Fruit fly (Drosophila melanogaster) S2 (cell line): ENCODE measurements around the gene CG42818.

Experiments used
- CG8478 ChIP-seq: fragments of >200 bp; optimal IDR thresholded peaks from 2 replicates; lab custom pipeline; 2018
- CTCF ChIP-seq, 2 experiments: fragments of >200 bp; optimal IDR thresholded peaks; 2 replicates each; lab custom pipeline; 2018

CG42818 gene

DNA sequence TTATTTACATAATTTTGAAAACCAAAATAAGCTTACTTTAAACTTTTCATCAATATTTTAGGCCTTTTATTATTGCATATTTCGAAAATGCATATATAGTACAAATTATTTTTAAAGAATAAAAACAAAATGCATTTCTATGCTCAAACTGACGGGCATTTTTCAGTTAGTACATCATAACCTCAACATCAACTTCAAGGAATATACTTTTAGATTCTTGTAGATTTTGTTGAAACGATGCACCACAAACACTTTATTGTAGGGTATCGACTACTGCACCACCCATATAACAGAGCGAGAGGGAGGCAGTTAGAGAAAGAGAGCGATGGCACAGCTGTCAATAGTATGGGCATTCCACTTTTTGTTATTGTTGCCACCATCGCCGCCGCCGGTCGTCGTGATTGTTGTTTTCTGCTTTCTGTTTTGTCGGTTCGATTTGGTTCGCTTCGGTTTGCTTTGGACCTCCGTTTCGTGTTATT lies 38.1 kb downstream of the CG42818 start:
- no peak for TF ChIP-seq CG8478
- no peak for TF ChIP-seq CTCF (optimal IDR thresholded peaks at IDR 0.05; lab: Kevin White, UChicago)

DNA sequence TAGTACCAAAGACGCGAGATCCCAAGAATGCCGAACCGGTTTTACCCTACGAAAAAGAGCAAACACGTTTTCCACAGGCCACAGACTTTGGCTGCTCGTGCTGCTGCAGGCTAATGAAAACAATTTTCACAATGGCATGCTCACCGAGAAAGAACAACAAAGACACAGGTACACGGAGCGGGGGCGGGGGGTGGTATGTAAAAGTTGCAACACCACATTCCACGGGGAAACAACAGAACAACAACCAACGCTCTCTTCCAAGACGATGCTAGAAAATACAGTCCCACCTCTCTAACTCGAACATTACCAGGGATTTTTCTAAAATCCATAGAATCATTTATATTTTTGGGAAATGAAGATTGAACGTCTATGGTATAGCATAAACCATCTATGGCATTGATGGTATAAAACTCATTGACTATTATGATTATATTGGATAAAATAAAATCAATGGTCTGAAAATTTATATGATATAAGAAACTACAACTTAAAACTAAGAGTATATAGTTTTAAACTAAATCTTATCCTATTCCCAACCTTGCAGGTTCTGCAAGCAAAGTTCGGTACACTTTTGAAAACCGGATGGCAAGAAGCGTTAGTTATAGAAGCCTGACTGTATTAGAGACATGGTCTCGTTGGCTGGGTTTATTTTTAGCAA lies 39.8 kb downstream of the CG42818 start:
- TF ChIP-seq CG8478 (no peak), CTCF (optimal IDR thresholded peaks at IDR 0.05; lab: Kevin White, UChicago) (no peak)

DNA sequence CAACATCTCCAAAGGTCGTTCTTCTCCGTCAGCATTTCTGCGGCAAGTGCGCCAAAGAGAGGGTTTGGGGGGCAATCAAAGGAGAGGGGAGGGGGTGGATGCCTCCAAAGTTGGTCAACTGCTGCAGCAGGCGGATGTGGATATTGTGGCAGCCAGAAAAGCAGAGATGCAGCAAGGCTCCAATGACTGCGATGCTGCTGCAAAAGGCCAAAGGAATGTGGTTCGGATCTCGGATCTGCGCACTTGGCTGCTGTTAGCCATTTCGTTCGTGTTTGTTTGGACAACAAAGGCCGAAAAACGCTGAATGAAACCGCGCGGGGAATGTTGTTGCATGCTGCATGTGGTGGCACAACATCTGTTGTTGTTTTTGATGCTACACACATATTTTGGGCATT lies 40.3 kb downstream of the CG42818 start:
- no peak for TF ChIP-seq CG8478

DNA sequence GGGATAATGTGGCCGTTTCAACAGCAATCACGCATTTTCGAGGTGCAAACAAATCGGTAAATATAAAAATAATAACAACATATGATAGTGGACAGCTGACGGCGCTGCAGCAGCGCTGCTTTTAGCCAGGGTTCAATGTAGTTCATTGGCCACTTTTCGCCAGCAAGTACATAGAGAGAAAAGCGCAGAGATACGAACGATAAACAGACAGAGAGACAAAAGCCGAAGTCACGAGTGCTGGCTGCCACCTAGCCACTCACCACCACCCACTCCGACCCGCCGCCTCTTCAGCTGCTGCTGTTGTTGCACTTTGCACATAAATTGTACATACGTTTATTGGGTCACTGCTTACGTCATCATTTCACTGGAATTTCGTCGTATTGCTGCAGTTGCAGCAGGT lies 41.1 kb downstream of the CG42818 start:
- TF ChIP-seq CTCF (optimal IDR thresholded peaks at IDR 0.05; lab: Kevin White, UChicago), result no peak
- TF ChIP-seq CG8478, result no peak

DNA sequence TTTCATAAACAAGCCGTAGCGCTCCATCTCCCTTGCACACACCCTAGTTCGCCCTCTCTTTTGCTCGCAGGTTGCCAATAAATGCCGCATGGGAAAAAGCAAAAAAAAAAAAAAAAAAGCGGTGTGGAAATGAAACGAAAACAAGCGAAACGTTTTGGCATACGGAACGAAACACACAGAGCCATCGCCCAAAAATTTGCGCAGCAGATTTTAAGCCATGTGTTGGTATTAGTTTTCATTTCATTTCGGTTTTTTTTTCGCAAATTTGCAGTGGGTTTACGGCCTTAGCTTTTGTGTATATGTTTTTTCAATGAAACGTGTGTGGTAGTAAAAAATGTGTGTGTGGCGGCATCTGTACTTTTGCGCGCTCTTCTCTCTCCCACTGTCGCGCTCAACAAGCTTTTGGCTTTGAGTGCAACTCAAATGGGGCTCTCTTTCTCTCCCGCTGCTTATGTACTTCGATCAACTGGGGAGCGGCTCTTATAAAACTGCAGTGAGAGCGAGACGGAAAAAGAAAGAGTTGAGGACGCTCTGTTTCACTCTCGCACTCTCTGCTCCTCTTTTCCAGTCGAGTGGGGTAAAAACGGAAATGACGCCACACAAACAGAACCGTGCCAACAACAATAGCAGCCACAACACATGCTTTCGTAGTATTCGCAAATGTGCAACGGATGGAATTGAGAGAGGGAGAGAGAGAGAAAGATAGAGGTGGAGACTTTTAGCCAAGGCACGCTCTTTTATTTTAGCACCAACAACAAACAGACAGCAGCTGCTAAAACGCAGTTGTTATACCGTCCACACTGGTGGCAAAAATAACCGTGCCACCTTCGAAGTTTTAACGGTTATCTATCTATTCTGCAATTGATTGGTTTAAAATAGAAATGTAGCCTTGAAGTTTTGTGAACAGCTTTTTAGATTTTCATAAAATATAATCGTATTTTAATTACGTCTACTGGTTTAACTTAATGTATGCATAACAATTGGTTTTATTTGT lies 42.9 kb downstream of the CG42818 start:
- TF ChIP-seq CG8478 (no peak), CTCF (optimal IDR thresholded peaks at IDR 0.05; lab: Kevin White, UChicago) (peak in 1 of 2 experiments; percentile 6)

DNA sequence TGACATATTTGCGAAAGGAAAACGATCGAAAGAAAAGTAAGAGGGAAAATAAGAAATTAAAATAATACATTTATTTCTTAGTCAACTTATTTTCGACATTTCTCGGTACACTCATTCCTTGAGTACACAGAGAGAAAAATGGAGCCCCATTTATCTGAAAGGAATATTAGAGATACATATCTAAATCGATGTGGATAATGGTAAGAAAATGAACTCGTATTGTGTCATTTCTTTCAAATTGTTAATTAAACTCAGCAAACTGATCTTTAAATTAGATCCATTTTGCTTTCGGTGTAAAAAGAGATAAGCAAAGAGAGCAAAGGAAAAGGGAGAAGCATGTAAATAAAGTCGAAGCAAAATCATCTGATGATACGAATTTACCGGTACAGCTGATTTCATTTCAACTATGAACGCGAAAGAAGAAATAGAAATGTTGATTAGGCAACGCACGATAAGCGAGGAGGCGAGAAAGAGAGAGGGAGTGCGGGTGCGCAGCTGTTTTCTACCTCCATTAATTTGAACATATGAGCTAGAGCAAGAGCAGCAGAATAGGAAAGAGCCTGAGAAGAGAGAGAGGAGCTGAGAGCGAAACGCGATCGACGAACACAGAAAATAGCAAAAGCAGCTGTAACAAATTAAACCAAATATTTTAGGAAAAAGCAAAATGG lies 44.1 kb downstream of the CG42818 start:
- TF ChIP-seq CG8478, result no peak
- TF ChIP-seq CTCF (optimal IDR thresholded peaks at IDR 0.05; lab: Kevin White, UChicago), result no peak

DNA sequence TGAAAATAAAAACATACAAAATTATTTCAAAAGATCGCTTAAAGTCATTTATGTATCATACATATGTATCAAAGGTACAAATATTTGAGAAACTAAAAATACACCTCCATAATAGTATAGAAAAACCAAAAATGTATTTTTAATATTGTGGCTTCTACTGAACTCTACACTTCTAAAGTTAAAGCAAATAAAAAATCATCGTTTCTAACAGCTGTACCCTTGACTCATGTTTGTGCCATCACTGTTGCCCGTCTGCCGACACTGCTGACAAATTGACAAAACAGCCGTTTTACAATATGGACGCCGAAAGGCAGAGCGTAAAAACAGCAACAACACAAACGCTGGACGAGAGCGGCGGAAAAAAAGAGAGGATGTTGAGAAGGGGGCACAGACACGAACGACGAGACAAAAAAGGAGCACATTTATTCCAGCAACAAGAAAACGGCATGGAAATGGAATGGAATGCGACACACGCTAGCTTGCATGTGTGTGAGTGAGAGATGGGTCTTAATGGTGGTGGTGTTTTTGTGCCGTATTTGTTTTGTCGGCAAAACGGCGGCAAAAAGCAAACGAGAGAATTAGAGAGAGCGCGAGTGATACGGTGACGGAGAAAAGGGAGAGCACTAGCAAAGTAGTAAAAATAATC lies 44.7 kb downstream of the CG42818 start:
- no peak for TF ChIP-seq CG8478
- peak in 1 of 2 experiments; percentile 3 for TF ChIP-seq CTCF (optimal IDR thresholded peaks at IDR 0.05; lab: Kevin White, UChicago)

DNA sequence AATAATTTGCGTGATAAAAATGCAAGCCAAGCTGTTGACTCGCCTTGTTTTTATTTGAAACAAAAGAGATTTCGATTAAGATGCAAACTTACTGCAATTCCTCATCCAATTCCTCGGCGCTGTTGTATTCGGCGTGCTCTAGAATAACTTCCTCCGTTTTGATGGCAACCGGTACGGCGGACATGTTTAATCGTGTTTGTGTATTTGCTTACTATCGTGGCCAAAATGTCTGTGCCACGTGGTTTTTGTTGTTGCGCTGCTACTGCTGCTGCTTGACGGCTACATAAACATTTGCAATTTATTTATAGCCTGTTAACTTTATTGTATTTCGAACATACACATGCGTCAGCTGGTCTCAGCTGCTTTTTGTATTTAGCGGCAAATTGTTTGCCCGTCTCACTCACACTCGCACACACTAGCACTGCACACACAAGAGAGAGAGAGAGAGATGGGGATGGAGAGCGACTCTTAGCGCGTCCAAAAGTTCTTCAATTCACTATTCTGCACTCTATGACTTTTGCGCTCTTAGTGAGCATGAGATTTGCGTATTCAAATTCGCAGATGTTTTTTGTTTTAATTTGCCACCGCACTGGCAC lies 45.4 kb downstream of the CG42818 start:
- TF ChIP-seq CTCF (optimal IDR thresholded peaks at IDR 0.05; lab: Kevin White, UChicago) (no peak), CG8478 (no peak)

DNA sequence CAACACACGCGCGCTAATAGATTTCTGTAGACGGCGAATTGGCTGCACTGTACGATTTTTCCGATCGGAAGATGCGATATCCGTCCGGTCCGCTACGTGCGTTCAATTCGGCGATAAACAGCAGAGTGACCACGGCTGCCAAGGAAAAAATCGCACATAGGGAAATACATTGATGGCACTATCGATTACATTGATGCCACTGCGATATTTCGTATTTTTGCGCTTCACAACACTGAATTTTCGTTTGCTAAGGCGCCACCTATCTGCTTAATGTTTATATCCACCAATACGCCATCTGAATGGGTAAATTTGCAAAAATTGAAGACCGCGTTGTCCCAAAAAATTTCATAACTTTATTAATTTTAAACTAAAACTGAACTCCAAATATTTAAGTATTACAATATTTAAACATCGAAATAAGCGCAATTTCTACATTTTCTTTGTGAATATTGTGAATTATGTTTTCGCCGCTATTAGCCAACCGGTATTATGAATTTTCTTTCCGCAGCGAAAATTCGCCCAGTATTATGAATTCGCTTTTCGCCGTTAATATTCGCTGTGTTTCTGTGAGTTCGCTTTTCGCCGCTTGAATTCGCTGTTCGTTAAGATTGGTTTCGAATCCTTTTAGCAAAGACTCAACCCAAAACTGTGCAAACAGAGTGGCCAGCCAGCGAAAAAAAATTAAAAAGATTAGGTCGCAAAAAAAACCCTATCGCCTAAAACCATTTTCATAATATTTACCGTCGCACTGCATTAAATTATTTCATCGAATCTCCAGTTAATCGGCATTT lies 46.1 kb downstream of the CG42818 start, which contains the start of the genes crp and pkaap:
Gene crp, minus strand, starts transcription at position 129 of the 791 bp plus-strand sequence.
Gene pkaap, plus strand, starts transcription at position 689 of the 791 bp plus-strand sequence.
- TF ChIP-seq CG8478 (no peak), CTCF (optimal IDR thresholded peaks at IDR 0.05; lab: Kevin White, UChicago) (peak; percentile 98)

DNA sequence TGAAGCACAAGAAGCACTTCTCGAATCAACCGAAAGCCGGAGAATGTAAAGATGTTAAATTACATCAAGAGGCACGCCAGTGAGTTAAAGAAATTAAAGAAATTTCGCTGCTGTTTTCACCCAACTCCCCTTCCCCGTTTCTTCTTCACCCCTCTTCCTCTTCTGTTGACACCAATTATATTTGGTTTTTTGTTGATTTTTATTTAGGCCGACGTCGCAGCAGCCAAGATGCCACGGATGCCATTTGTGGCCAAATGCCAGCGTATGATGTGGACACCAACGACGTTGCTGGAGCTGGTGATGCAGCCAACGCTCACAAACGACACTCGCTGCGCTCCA lies 46.6 kb downstream of the CG42818 start:
- no peak for TF ChIP-seq CTCF (optimal IDR thresholded peaks at IDR 0.05; lab: Kevin White, UChicago)
- no peak for TF ChIP-seq CG8478

DNA sequence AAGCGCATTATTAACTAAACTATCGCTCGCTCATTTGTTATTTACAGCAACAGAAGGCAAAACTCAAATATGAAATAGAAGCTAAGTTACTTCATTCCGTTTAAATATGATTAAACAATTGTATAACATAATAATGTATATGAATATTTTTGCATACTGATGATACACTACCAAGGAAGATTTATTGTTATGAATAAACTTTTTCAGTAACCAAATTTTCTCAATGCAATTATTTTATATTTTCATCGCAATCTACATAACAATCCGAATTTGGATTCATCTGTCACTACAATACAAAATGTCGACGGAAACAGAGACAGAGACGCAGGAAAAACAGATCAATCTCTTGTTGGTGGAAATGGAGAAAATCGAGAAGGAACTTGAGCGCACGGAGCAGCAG lies 49.2 kb downstream of the CG42818 start, which contains the start of gene CG17329:
Gene CG17329, plus strand, starts transcription at position 301 of the 400 bp plus-strand sequence.
- no peak for TF ChIP-seq CG8478
- TF ChIP-seq CTCF (optimal IDR thresholded peaks at IDR 0.05; lab: Kevin White, UChicago), result no peak

DNA sequence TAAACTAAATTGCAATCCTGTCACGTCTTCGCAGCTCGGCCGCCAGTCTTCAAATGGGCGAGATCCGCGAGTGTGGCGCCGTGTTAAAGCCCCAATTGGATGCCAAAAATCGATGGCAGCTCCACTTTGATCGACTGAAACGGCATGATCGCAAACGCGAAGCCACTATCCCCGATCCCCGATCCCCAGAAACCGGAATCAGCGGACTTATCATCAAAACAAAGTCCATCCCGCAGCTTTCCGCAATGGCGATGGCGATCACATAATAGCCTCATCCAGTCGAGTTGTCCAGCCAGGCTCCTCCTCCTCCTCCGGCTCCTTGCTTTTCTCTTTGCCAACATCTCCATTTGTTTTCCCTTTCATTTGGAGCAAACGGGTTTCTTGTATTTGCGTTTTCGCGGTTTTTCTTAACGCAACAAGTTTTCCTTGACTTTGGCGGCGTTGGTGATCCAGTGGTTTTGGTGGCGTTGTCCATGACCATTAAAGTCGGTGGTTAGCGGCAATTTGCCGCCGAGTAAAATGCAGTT lies 51.3 kb downstream of the CG42818 start, which contains the start of gene CG13258:
Gene CG13258, minus strand, starts transcription at position 51 of the 527 bp plus-strand sequence.
- TF ChIP-seq CTCF (optimal IDR thresholded peaks at IDR 0.05; lab: Kevin White, UChicago), result no peak
- TF ChIP-seq CG8478, result no peak

DNA sequence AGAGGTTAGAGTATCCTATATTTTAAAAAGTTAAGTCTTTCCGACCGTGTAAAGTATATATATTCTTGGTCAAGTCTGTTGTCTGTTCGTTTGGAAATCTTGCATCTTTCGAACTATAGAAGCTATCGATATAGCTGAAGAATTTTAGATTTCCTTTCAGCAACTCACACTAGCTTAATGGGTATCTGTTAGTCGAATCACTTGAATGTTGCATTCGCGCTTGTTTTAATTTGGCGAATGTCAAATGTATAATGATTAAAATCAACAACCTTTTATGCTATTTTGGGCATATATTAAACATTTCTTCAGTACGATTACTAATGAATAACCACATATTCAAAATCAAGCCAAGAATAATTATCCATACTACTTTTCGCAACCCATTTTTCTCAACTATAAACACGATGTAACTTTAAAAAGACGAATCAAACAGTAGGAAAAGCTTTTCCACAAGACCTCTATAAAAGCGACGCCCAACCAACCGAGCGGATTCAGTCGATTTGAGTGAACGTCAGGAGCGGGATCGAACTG lies 52.0 kb downstream of the CG42818 start, which contains the start of gene Cyp303a1:
Gene Cyp303a1, plus strand, starts transcription at position 481 of the 531 bp plus-strand sequence.
- TF ChIP-seq CG8478 (no peak), CTCF (optimal IDR thresholded peaks at IDR 0.05; lab: Kevin White, UChicago) (no peak)
